Fruit fly (Drosophila melanogaster): ENCODE measurements around the gene CheB38a.
A peak's percentile ranks its signal among the peaks of the same experiment; 100 is the strongest.

Gene CheB38a

DNA sequence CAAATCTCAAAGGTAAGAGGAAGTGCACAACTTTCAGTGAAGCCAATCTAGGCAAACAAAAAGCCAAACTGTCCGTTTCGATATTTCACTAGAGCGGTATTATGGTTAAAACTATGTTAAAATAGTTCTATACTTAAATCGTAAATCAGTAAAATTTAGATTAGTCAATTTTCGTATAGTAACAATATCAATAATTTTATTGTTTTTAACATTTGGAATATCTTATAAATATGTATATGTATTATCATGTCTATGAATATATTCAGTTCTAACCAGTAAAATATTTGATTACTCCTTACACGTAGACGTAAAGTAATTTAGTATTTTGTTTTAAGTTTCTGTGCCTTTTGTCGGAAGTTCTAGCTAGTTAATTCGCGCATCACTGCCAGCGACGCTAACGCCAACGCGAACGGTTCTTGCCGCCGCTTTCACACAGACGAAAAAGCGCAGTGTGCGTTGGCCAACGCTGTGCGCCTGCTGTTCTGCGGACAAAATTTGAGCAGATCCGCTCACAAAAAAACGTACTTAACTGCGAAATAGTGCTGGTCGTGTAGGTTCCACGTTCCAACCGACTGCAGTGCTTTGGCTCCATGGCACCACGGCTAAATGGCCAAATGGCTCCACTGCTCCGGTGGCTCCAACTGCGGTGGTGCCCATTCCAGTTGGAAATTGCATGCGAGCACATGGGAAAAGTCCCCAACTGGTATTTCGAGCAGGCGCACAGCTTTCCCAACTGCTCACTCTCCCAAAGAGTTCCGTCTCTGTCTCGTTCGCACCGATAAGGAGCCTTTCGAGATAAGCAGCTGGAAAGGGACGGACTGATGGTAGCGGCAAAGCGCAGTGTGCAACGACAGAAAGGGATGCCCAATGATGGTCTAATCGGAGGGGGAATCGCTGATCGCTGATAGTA is 5.1 kb upstream of the CheB38a start (continued):
- no peak for TF ChIP-seq D (optimal IDR thresholded peaks at IDR 0.05)
- peak; percentile 13 for TF ChIP-seq D (GFP tag; optimal IDR thresholded peaks at IDR 0.05)
- no peak for TF ChIP-seq fd102C (GFP tag; optimal IDR thresholded peaks at IDR 0.05)
- TF ChIP-seq otp (GFP tag; IDR thresholded peaks at IDR 0.05) = peak; percentile 44; the same call in 1 of the 3 replicates
- no peak for TF ChIP-seq Asciz (GFP tag; optimal IDR thresholded peaks at IDR 0.05)
- no peak for TF ChIP-seq al (GFP tag; IDR thresholded peaks at IDR 0.05)
- TF ChIP-seq CG17568 (GFP tag; optimal IDR thresholded peaks at IDR 0.05) = no peak
- TF ChIP-seq Atf3 (GFP tag; optimal IDR thresholded peaks at IDR 0.05) = no peak
- TF ChIP-seq CG17186 (GFP tag; optimal IDR thresholded peaks at IDR 0.05) = no peak
- TF ChIP-seq CG11398 (GFP tag; optimal IDR thresholded peaks at IDR 0.05) = no peak
- no peak for TF ChIP-seq CG11093 (GFP tag; IDR thresholded peaks at IDR 0.05)
- no peak for TF ChIP-seq CG30431 (GFP tag; optimal IDR thresholded peaks at IDR 0.05)
- no peak for TF ChIP-seq az2 (GFP tag; optimal IDR thresholded peaks at IDR 0.05)
- no peak for TF ChIP-seq hb (GFP tag; IDR thresholded peaks at IDR 0.05; ENCODE audit: partially characterized antibody)
- peak; percentile 81 for TF ChIP-seq HmgD (GFP tag; optimal IDR thresholded peaks at IDR 0.05)
- no peak for TF ChIP-seq jigr1 (GFP tag; IDR thresholded peaks at IDR 0.05)
- peak; percentile 43 for TF ChIP-seq CG17829 (tag; optimal IDR thresholded peaks at IDR 0.05)
- peak; percentile 74 for TF ChIP-seq CG3163 (GFP tag; optimal IDR thresholded peaks at IDR 0.05)
- no peak for TF ChIP-seq fu2 (GFP tag; optimal IDR thresholded peaks at IDR 0.05)
- peak; percentile 13 for TF ChIP-seq Max (GFP tag; optimal IDR thresholded peaks at IDR 0.05)
- TF ChIP-seq ato (GFP tag; IDR thresholded peaks at IDR 0.05; ENCODE audit: partially characterized antibody) = no peak
- TF ChIP-seq CG31388 (GFP tag; optimal IDR thresholded peaks at IDR 0.05) = no peak
- no peak for TF ChIP-seq CG12236 (GFP tag; optimal IDR thresholded peaks at IDR 0.05)
- no peak for TF ChIP-seq Blimp-1 (GFP tag; optimal IDR thresholded peaks at IDR 0.05)
- no peak for TF ChIP-seq sens-2 (GFP tag; IDR thresholded peaks at IDR 0.05)
- peak; percentile 37 for TF ChIP-seq her (GFP tag; optimal IDR thresholded peaks at IDR 0.05)
- no peak for TF ChIP-seq Mes4 (GFP tag; optimal IDR thresholded peaks at IDR 0.05)
- no peak for TF ChIP-seq nerfin-1 (tag; optimal IDR thresholded peaks at IDR 0.05)
- TF ChIP-seq MTF-1 (GFP tag; optimal IDR thresholded peaks at IDR 0.05; ENCODE audit: borderline replicate concordance) = peak; percentile 31
- TF ChIP-seq sens (GFP tag) = peak; percentile 68
- no peak for TF ChIP-seq CG5245 (GFP tag; optimal IDR thresholded peaks at IDR 0.05)
- TF ChIP-seq CG18619 (GFP tag; optimal IDR thresholded peaks at IDR 0.05) = peak; percentile 1
- no peak for TF ChIP-seq CG6683 (GFP tag; optimal IDR thresholded peaks at IDR 0.05)
- peak; percentile 51; the same call in 1 of the 3 replicates for TF ChIP-seq vnd (GFP tag; IDR thresholded peaks at IDR 0.05; ENCODE audit: partially characterized antibody)
- no peak for TF ChIP-seq CG14667 (GFP tag; IDR thresholded peaks at IDR 0.05)
- TF ChIP-seq CG5953 (GFP tag; IDR thresholded peaks at IDR 0.05) = no peak
- no peak for TF ChIP-seq Ravus (GFP tag; IDR thresholded peaks at IDR 0.05)
- peak; percentile 33 for TF ChIP-seq CG18599 (GFP tag; optimal IDR thresholded peaks at IDR 0.05)
- no peak; the same call in 2 of the 3 replicates for TF ChIP-seq CG14860 (GFP tag; IDR thresholded peaks at IDR 0.05; ENCODE audit: partially characterized antibody)
- peak; percentile 45 for TF ChIP-seq CG9932 (GFP tag; IDR thresholded peaks at IDR 0.05)
- peak; percentile 13 for TF ChIP-seq CG1233 (GFP tag; optimal IDR thresholded peaks at IDR 0.05)
- no peak for TF ChIP-seq CG17359 (tag; optimal IDR thresholded peaks at IDR 0.05)
- TF ChIP-seq Dip3 (GFP tag; optimal IDR thresholded peaks at IDR 0.05) = no peak
- TF ChIP-seq hth (optimal IDR thresholded peaks at IDR 0.05) = no peak
- peak; percentile 29 for TF ChIP-seq CG6813 (GFP tag; optimal IDR thresholded peaks at IDR 0.05)
- TF ChIP-seq disco-r (GFP tag; optimal IDR thresholded peaks at IDR 0.05) = no peak
- no peak for TF ChIP-seq HHEX (GFP tag; optimal IDR thresholded peaks at IDR 0.05)
- no peak for TF ChIP-seq fd3F (GFP tag; optimal IDR thresholded peaks at IDR 0.05)
- TF ChIP-seq CG4820 (GFP tag; optimal IDR thresholded peaks at IDR 0.05) = no peak

Measured in whole organism, embryonic.